Fruit fly (Drosophila melanogaster): ENCODE data around the gene CG7888.
A peak's percentile ranks its signal among the peaks of the same experiment; 100 is the strongest.

CG7888 gene

dm6 chr3L:11084557-11085231 is 30.9 kb downstream of the CG7888 start (continued):
- TF ChIP-seq Neu2 (GFP tag; optimal IDR thresholded peaks at IDR 0.05; ENCODE audit: borderline replicate concordance) (peak; percentile 86), tgo (GFP tag; IDR thresholded peaks at IDR 0.05) (peak; percentile 95), CG11560 (tag; IDR thresholded peaks at IDR 0.05) (peak; percentile 74), Ravus (GFP tag; IDR thresholded peaks at IDR 0.05) (peak; percentile 80), CG10565 (GFP tag; optimal IDR thresholded peaks at IDR 0.05) (peak; percentile 80), CG11247 (GFP tag; IDR thresholded peaks at IDR 0.05) (peak; percentile 89), CG6175 (GFP tag; IDR thresholded peaks at IDR 0.05) (peak; percentile 75; the same call in 2 of the 3 replicates), kay (GFP tag; optimal IDR thresholded peaks at IDR 0.05) (peak; percentile 91), CG6689 (GFP tag; IDR thresholded peaks at IDR 0.05) (peak; percentile 96), CG18011 (GFP tag; optimal IDR thresholded peaks at IDR 0.05) (peak; percentile 77), CG16815 (GFP tag; optimal IDR thresholded peaks at IDR 0.05) (peak; percentile 92), Drgx (GFP tag; IDR thresholded peaks at IDR 0.05) (peak; percentile 99), CG2116 (GFP tag; optimal IDR thresholded peaks at IDR 0.05) (peak; percentile 84), CoRest (tag; optimal IDR thresholded peaks at IDR 0.05) (peak; percentile 97), TFAM (GFP tag; optimal IDR thresholded peaks at IDR 0.05) (peak; percentile 71), tll (GFP tag; optimal IDR thresholded peaks at IDR 0.05) (peak in 1 of 2 experiments; percentile 89), grn (GFP tag; optimal IDR thresholded peaks at IDR 0.05) (peak; percentile 78), CG2120 (GFP tag; optimal IDR thresholded peaks at IDR 0.05) (peak; percentile 89), Med (GFP tag) (peak; percentile 99), CG10959 (GFP tag; IDR thresholded peaks at IDR 0.05) (peak; percentile 95), CG11093 (GFP tag; IDR thresholded peaks at IDR 0.05) (peak; percentile 94), Atf3 (GFP tag; optimal IDR thresholded peaks at IDR 0.05) (peak; percentile 97), CG8924 (tag; optimal IDR thresholded peaks at IDR 0.05) (peak; percentile 97), ham (GFP tag; IDR thresholded peaks at IDR 0.05) (no peak), pita (GFP tag; optimal IDR thresholded peaks at IDR 0.05) (no peak), CG5953 (GFP tag; IDR thresholded peaks at IDR 0.05) (peak; percentile 95), CG1024 (GFP tag; IDR thresholded peaks at IDR 0.05) (peak; percentile 94), Sry-δ (GFP tag; optimal IDR thresholded peaks at IDR 0.05) (peak; percentile 72), CG8478 (optimal IDR thresholded peaks at IDR 0.05) (no peak), CG17361 (GFP tag; IDR thresholded peaks at IDR 0.05) (peak; percentile 97), chif (GFP tag; optimal IDR thresholded peaks at IDR 0.05) (peak; percentile 98), az2 (GFP tag; optimal IDR thresholded peaks at IDR 0.05) (peak; percentile 98), CG3726 (GFP tag; IDR thresholded peaks at IDR 0.05) (peak; percentile 96), CG2129 (GFP tag; IDR thresholded peaks at IDR 0.05; ENCODE audit: partially characterized antibody) (no peak), CG14050 (GFP tag; IDR thresholded peaks at IDR 0.05) (peak; percentile 93), tna (GFP tag; IDR thresholded peaks at IDR 0.05; ENCODE audit: partially characterized antibody) (no peak), CG34422 (GFP tag; IDR thresholded peaks at IDR 0.05) (peak; percentile 97), Mrtf (GFP tag; IDR thresholded peaks at IDR 0.05) (peak; percentile 93), slou (GFP tag; optimal IDR thresholded peaks at IDR 0.05) (peak; percentile 87), CG6765 (GFP tag; optimal IDR thresholded peaks at IDR 0.05) (peak; percentile 62), Taf1 (GFP tag; IDR thresholded peaks at IDR 0.05) (peak; percentile 75), CG1647 (GFP tag; optimal IDR thresholded peaks at IDR 0.05) (peak; percentile 91), CG17359 (tag; optimal IDR thresholded peaks at IDR 0.05) (peak; percentile 97), CG15073 (GFP tag; optimal IDR thresholded peaks at IDR 0.05) (peak; percentile 78), HHEX (GFP tag; optimal IDR thresholded peaks at IDR 0.05) (peak; percentile 94), Bgb (GFP tag; IDR thresholded peaks at IDR 0.05; ENCODE audit: partially characterized antibody) (no peak), hbn (GFP tag; IDR thresholded peaks at IDR 0.05; ENCODE audit: partially characterized antibody) (no peak), otp (GFP tag; IDR thresholded peaks at IDR 0.05) (peak; percentile 97), chn (GFP tag; optimal IDR thresholded peaks at IDR 0.05) (peak; percentile 97), zen2 (GFP tag; IDR thresholded peaks at IDR 0.05; ENCODE audit: partially characterized antibody) (no peak)

Data from whole organism, embryonic.